Worm (Caenorhabditis elegans) whole organism, L1 larva: ENCODE data around the gene eas-1.

Experiments
- C04F5.9 ChIP-seq: sonication (generic microtip); optimal IDR thresholded peaks from 2 replicates; lab custom pipeline; 2016; ENCODE audit warnings: missing genetic modification characterization, missing compliant biosample characterization
- aly-2 ChIP-seq: fragments of 150-350 bp; optimal IDR thresholded peaks from 2 replicates; lab custom pipeline; 2014; ENCODE audit warnings: missing biosample characterization, missing genetic modification characterization
- ceh-63 ChIP-seq: fragments of 200-800 bp; sonication (Bioruptor generic); optimal IDR thresholded peaks from 2 replicates; lab custom pipeline; 2018; ENCODE audit warnings: mild to moderate bottlenecking, missing genetic modification characterization, missing compliant biosample characterization
- ceh-8 ChIP-seq: fragments of 200-800 bp; sonication (Bioruptor generic); optimal IDR thresholded peaks from 2 replicates; lab custom pipeline; 2018; ENCODE audit warnings: mild to moderate bottlenecking, missing genetic modification characterization, moderate library complexity, missing compliant biosample characterization
- dpl-1 ChIP-seq, 3 experiments: fragments of 150-350 bp in 2 of 3; sonication (generic microtip) in 1 of 3; optimal IDR thresholded peaks; 2 replicates each; lab custom pipeline; 2014 to 2017; ENCODE audit warnings: missing biosample characterization in 3 of 3, missing genetic modification characterization in 3 of 3, missing genetic modification reagents in 3 of 3
- efl-1 ChIP-seq, 4 experiments: fragments of 150-350 bp; optimal IDR thresholded peaks in 3 of 4; peaks in 1 of 4; 1 replicate in 1 of 4; 2 replicates in 3 of 4; lab custom pipeline; 2014; ENCODE audit warnings: missing biosample characterization in 2 of 4, missing genetic modification characterization in 2 of 4, missing genetic modification reagents in 2 of 4
- efl-3 ChIP-seq: fragments of 200-800 bp; sonication (Bioruptor generic); optimal IDR thresholded peaks from 2 replicates; lab custom pipeline; 2018; ENCODE audit warnings: mild to moderate bottlenecking, missing genetic modification characterization, missing compliant biosample characterization
- elt-2 ChIP-seq: sonication (generic microtip); optimal IDR thresholded peaks from 2 replicates; lab custom pipeline; 2016; ENCODE audit warnings: missing genetic modification characterization, mild to moderate bottlenecking, inconsistent platforms, missing compliant biosample characterization, missing genetic modification reagents
- elt-3 ChIP-seq, 6 experiments: fragments of 150-350 bp in 1 of 6; sonication (generic microtip); optimal IDR thresholded peaks; 2 replicates each; lab custom pipeline; 2017 to 2018; ENCODE audit warnings: missing biosample characterization in 6 of 6, missing genetic modification characterization in 6 of 6, inconsistent platforms in 1 of 6
- ets-5 ChIP-seq: fragments of 200-800 bp; sonication (Bioruptor generic); IDR thresholded peaks from 2 replicates; pipeline ENCODE4 v1.3.6; 2022; ENCODE audit warnings: missing genetic modification characterization, missing compliant biosample characterization
- fkh-10 ChIP-seq: sonication (generic microtip); optimal IDR thresholded peaks from 2 replicates; lab custom pipeline; 2017; ENCODE audit warnings: missing biosample characterization, missing genetic modification reagents, missing genetic modification characterization
- fkh-8 ChIP-seq: sonication (generic microtip); optimal IDR thresholded peaks from 2 replicates; lab custom pipeline; 2016; ENCODE audit warnings: mild to moderate bottlenecking, missing genetic modification characterization, missing compliant biosample characterization
- fos-1 ChIP-seq: fragments of 150-350 bp; optimal IDR thresholded peaks from 2 replicates; lab custom pipeline; 2014; ENCODE audit warnings: missing biosample characterization, missing genetic modification characterization
- grh-1 ChIP-seq: fragments of 200-800 bp; sonication (Bioruptor generic); IDR thresholded peaks from 2 replicates; pipeline ENCODE4 v1.3.6; 2022; ENCODE audit warnings: missing genetic modification reagents, missing genetic modification characterization, missing compliant biosample characterization
- hlh-17 ChIP-seq: fragments of 200-800 bp; sonication (Bioruptor generic); optimal IDR thresholded peaks from 2 replicates; lab custom pipeline; 2018; ENCODE audit warnings: missing genetic modification characterization, mild to moderate bottlenecking, missing compliant biosample characterization, moderate library complexity, borderline replicate concordance
- hlh-4 ChIP-seq: sonication (generic microtip); optimal IDR thresholded peaks from 2 replicates; lab custom pipeline; 2016; ENCODE audit warnings: mild to moderate bottlenecking, missing genetic modification characterization, missing compliant biosample characterization
- irx-1 ChIP-seq: sonication (generic microtip); optimal IDR thresholded peaks from 2 replicates; lab custom pipeline; 2016; ENCODE audit warnings: missing genetic modification characterization, missing compliant biosample characterization
- isw-1 ChIP-seq: fragments of 200-800 bp; sonication (Bioruptor generic); IDR thresholded peaks from 2 replicates; pipeline ENCODE4 v1.3.6; 2022; ENCODE audit warnings: missing genetic modification characterization, missing compliant biosample characterization
- lin-14 ChIP-seq: fragments of 200-800 bp; sonication (Bioruptor generic); optimal IDR thresholded peaks from 2 replicates; lab custom pipeline; 2018; ENCODE audit warnings: mild to moderate bottlenecking, missing genetic modification characterization, moderate library complexity, missing compliant biosample characterization
- lin-35 ChIP-seq, 2 experiments: fragments of 150-350 bp; optimal IDR thresholded peaks; 2 replicates each; lab custom pipeline; 2014; ENCODE audit warnings: missing biosample characterization in 2 of 2, missing genetic modification characterization in 2 of 2, missing genetic modification reagents in 2 of 2
- lir-3 ChIP-seq: sonication (generic microtip); optimal IDR thresholded peaks from 2 replicates; lab custom pipeline; 2016; ENCODE audit warnings: mild to moderate bottlenecking, missing genetic modification characterization, moderate library complexity, missing compliant biosample characterization; ENCODE audit not compliant: poor library complexity
- lsy-2 ChIP-seq, 2 experiments: fragments of 150-350 bp; optimal IDR thresholded peaks; 2 replicates each; lab custom pipeline; 2014; ENCODE audit warnings: missing biosample characterization in 2 of 2, missing genetic modification characterization in 2 of 2
- mdl-1 ChIP-seq, 2 experiments: fragments of 150-350 bp; optimal IDR thresholded peaks; 2 replicates each; lab custom pipeline; 2014 to 2017; ENCODE audit warnings: missing biosample characterization in 2 of 2, missing genetic modification characterization in 2 of 2, inconsistent platforms in 1 of 2
- mep-1 ChIP-seq: fragments of 150-350 bp; optimal IDR thresholded peaks from 2 replicates; lab custom pipeline; 2014; ENCODE audit warnings: missing biosample characterization, missing genetic modification characterization
- nhr-12 ChIP-seq: sonication (generic microtip); optimal IDR thresholded peaks from 2 replicates; lab custom pipeline; 2017; ENCODE audit warnings: missing biosample characterization, missing genetic modification characterization
- nhr-19 ChIP-seq: fragments of 200-800 bp; sonication (Bioruptor generic); conservative IDR thresholded peaks from 2 replicates; pipeline ENCODE4 v1.3.6; 2022; ENCODE audit warnings: missing genetic modification characterization, missing compliant biosample characterization
- nhr-20 ChIP-seq: sonication (generic microtip); optimal IDR thresholded peaks from 2 replicates; lab custom pipeline; 2016; ENCODE audit warnings: mild to moderate bottlenecking, missing genetic modification characterization, missing compliant biosample characterization
- nhr-237 ChIP-seq: fragments of 150-350 bp; optimal IDR thresholded peaks from 2 replicates; lab custom pipeline; 2014; ENCODE audit warnings: missing biosample characterization, missing genetic modification characterization
- nhr-28 ChIP-seq: fragments of 150-350 bp; optimal IDR thresholded peaks from 2 replicates; lab custom pipeline; 2014; ENCODE audit warnings: missing biosample characterization, missing genetic modification characterization
- nhr-47 ChIP-seq: sonication (generic microtip); optimal IDR thresholded peaks from 2 replicates; lab custom pipeline; 2016; ENCODE audit warnings: mild to moderate bottlenecking, missing genetic modification characterization, moderate library complexity, missing compliant biosample characterization
- nhr-71 ChIP-seq: sonication (generic microtip); optimal IDR thresholded peaks from 2 replicates; lab custom pipeline; 2016; ENCODE audit warnings: mild to moderate bottlenecking, missing genetic modification characterization, moderate library complexity, missing compliant biosample characterization
- nhr-84 ChIP-seq: sonication (generic microtip); optimal IDR thresholded peaks from 2 replicates; lab custom pipeline; 2017; ENCODE audit warnings: missing biosample characterization, missing genetic modification characterization
- nhr-85 ChIP-seq: sonication (generic microtip); peaks from one replicate; lab custom pipeline; 2016; ENCODE audit warnings: missing genetic modification characterization, inconsistent platforms, missing compliant biosample characterization
- nhr-90 ChIP-seq: sonication (generic microtip); optimal IDR thresholded peaks from 2 replicates; lab custom pipeline; 2016; ENCODE audit warnings: mild to moderate bottlenecking, missing genetic modification characterization, missing compliant biosample characterization; ENCODE audit not compliant: poor library complexity
- pag-3 ChIP-seq: sonication (generic microtip); optimal IDR thresholded peaks from 2 replicates; lab custom pipeline; 2017; ENCODE audit warnings: missing genetic modification characterization, mild to moderate bottlenecking, missing compliant biosample characterization, antibody characterized with exemption, borderline replicate concordance; ENCODE audit not compliant: insufficient read depth
- snu-23 ChIP-seq: sonication (generic microtip); optimal IDR thresholded peaks from 2 replicates; lab custom pipeline; 2016; ENCODE audit warnings: missing genetic modification characterization, missing compliant biosample characterization
- sox-4 ChIP-seq: sonication (generic microtip); optimal IDR thresholded peaks from 2 replicates; lab custom pipeline; 2016; ENCODE audit warnings: missing genetic modification characterization, missing compliant biosample characterization
- sptf-1 ChIP-seq: fragments of 150-350 bp; optimal IDR thresholded peaks from 2 replicates; lab custom pipeline; 2014; ENCODE audit warnings: missing biosample characterization, missing genetic modification characterization
- tbx-2 ChIP-seq: sonication (generic microtip); optimal IDR thresholded peaks from 2 replicates; lab custom pipeline; 2016; ENCODE audit warnings: missing genetic modification characterization, missing compliant biosample characterization
- unc-130 ChIP-seq: fragments of 150-350 bp; optimal IDR thresholded peaks from 2 replicates; lab custom pipeline; 2017; ENCODE audit warnings: missing biosample characterization, missing genetic modification characterization, inconsistent platforms
- unc-30 ChIP-seq: sonication (generic microtip); optimal IDR thresholded peaks from 2 replicates; lab custom pipeline; 2017; ENCODE audit warnings: missing biosample characterization, missing genetic modification characterization
- unc-62 ChIP-seq: fragments of 150-350 bp; optimal IDR thresholded peaks from 2 replicates; lab custom pipeline; 2014; ENCODE audit warnings: missing biosample characterization, missing genetic modification reagents, missing genetic modification characterization
- vab-15 ChIP-seq: sonication (generic microtip); optimal IDR thresholded peaks from 2 replicates; lab custom pipeline; 2017; ENCODE audit warnings: missing genotype, mild to moderate bottlenecking, missing genetic modification characterization, missing compliant biosample characterization
- xbp-1 ChIP-seq: sonication (generic microtip); optimal IDR thresholded peaks from 2 replicates; lab custom pipeline; 2016; ENCODE audit warnings: missing genetic modification characterization, missing compliant biosample characterization
- zip-4 ChIP-seq: fragments of 200-800 bp; sonication (Bioruptor generic); optimal IDR thresholded peaks from 2 replicates; lab custom pipeline; 2018; ENCODE audit warnings: mild to moderate bottlenecking, missing genetic modification characterization, moderate library complexity, missing compliant biosample characterization

Gene eas-1

ce11 chrII:4747697-4748096, 7.5 kb downstream of the eas-1 start:
- TF ChIP-seq fkh-8 (tag; lab: Kevin White, UChicago): no peak
- peak in 1 of 6 experiments; percentile 51 for TF ChIP-seq elt-3 (tag; optimal IDR thresholded peaks at IDR 0.05; lab: Kevin White, UChicago)
- TF ChIP-seq efl-3 (GFP tag; lab: Kevin White, UChicago): no peak
- TF ChIP-seq nhr-85 (tag; lab: Kevin White, UChicago): peak; percentile 71
- peak; percentile 8 for TF ChIP-seq lin-14
- peak; percentile 21 for TF ChIP-seq nhr-71 (tag; lab: Kevin White, UChicago)
- TF ChIP-seq efl-1 (optimal IDR thresholded peaks at IDR 0.05; lab: Kevin White, UChicago): no peak
- peak in 1 of 2 experiments; percentile 55 for TF ChIP-seq efl-1 (GFP tag; optimal IDR thresholded peaks at IDR 0.05 in 1 of 2; lab: Kevin White, UChicago)

ce11 chrII:4748374-4748773, 8.2 kb downstream of the eas-1 start:
- TF ChIP-seq efl-1 (optimal IDR thresholded peaks at IDR 0.05; lab: Kevin White, UChicago) (no peak), efl-1 (GFP tag; optimal IDR thresholded peaks at IDR 0.05 in 1 of 2; lab: Kevin White, UChicago) (peak in 1 of 2 experiments; percentile 93), lin-14 (peak; percentile 5), tbx-2 (peak; percentile 31), isw-1 (GFP tag; lab: Robert Waterston, UW) (no peak), ets-5 (no peak), elt-3 (tag; optimal IDR thresholded peaks at IDR 0.05; lab: Kevin White, UChicago) (peak in 3 of 6 experiments; percentile 27 to 65 (median 46)), nhr-28 (tag; lab: Kevin White, UChicago) (no peak), nhr-12 (tag; lab: Kevin White, UChicago) (no peak), vab-15 (no peak), nhr-84 (tag; lab: Kevin White, UChicago) (no peak), hlh-4 (no peak), lin-35 (GFP tag; optimal IDR thresholded peaks at IDR 0.05; lab: Kevin White, UChicago) (peak in 1 of 2 experiments; percentile 14), nhr-19 (GFP tag; lab: Robert Waterston, UW) (peak; percentile 41), mep-1 (peak; percentile 1), nhr-85 (tag; lab: Kevin White, UChicago) (peak; percentile 87), unc-130 (tag; lab: Kevin White, UChicago) (peak; percentile 3), sox-4 (tag; lab: Kevin White, UChicago) (no peak), nhr-20 (tag; lab: Kevin White, UChicago) (peak; percentile 61), lsy-2 (tag; optimal IDR thresholded peaks at IDR 0.05; lab: Kevin White, UChicago) (no peak), snu-23 (GFP tag; lab: Kevin White, UChicago) (peak; percentile 6), dpl-1 (GFP tag; optimal IDR thresholded peaks at IDR 0.05; lab: Kevin White, UChicago) (no peak), mdl-1 (tag; optimal IDR thresholded peaks at IDR 0.05; lab: Kevin White, UChicago) (peak in 1 of 2 experiments; percentile 48), nhr-71 (tag; lab: Kevin White, UChicago) (peak; percentile 56), xbp-1 (tag; lab: Kevin White, UChicago) (no peak), lir-3 (tag; lab: Kevin White, UChicago) (no peak), unc-30 (no peak), irx-1 (no peak), zip-4 (GFP tag; lab: Kevin White, UChicago) (no peak), hlh-17 (GFP tag; lab: Kevin White, UChicago) (no peak), C04F5.9 (tag; lab: Kevin White, UChicago) (no peak)

- TF ChIP-seq pag-3 (tag; lab: Kevin White, UChicago): no peak
- peak in 3 of 6 experiments; percentile 18 to 83 (median 35) for TF ChIP-seq elt-3 (tag; optimal IDR thresholded peaks at IDR 0.05; lab: Kevin White, UChicago)
- TF ChIP-seq nhr-47: peak; percentile 26
- TF ChIP-seq ceh-63 (GFP tag; lab: Kevin White, UChicago): no peak
- TF ChIP-seq grh-1: no peak
- no peak for TF ChIP-seq isw-1 (GFP tag; lab: Robert Waterston, UW)
- no peak for TF ChIP-seq irx-1
- no peak for TF ChIP-seq sox-4 (tag; lab: Kevin White, UChicago)
- no peak for TF ChIP-seq unc-62
- TF ChIP-seq hlh-17 (GFP tag; lab: Kevin White, UChicago): no peak
- TF ChIP-seq nhr-71 (tag; lab: Kevin White, UChicago): peak; percentile 22
- TF ChIP-seq unc-30: no peak
- no peak for TF ChIP-seq fos-1 (tag; lab: Kevin White, UChicago)
- no peak for TF ChIP-seq efl-1 (optimal IDR thresholded peaks at IDR 0.05; lab: Kevin White, UChicago)
- no peak for TF ChIP-seq efl-1 (GFP tag; optimal IDR thresholded peaks at IDR 0.05 in 1 of 2; lab: Kevin White, UChicago)
- peak; percentile 83 for TF ChIP-seq nhr-85 (tag; lab: Kevin White, UChicago)
- no peak for TF ChIP-seq lir-3 (tag; lab: Kevin White, UChicago)
- no peak for TF ChIP-seq sptf-1 (tag; lab: Kevin White, UChicago)
- TF ChIP-seq mdl-1 (tag; optimal IDR thresholded peaks at IDR 0.05; lab: Kevin White, UChicago): no peak
- no peak for TF ChIP-seq ceh-8 (GFP tag; lab: Kevin White, UChicago)
- TF ChIP-seq nhr-237 (tag; lab: Kevin White, UChicago): no peak
- peak; percentile 56 for TF ChIP-seq nhr-90
- no peak for TF ChIP-seq tbx-2
- no peak for TF ChIP-seq elt-2
- TF ChIP-seq aly-2 (tag; lab: Kevin White, UChicago): no peak
- TF ChIP-seq fkh-10 (GFP tag; lab: Kevin White, UChicago): no peak
- TF ChIP-seq lsy-2 (tag; optimal IDR thresholded peaks at IDR 0.05; lab: Kevin White, UChicago): peak in 1 of 2 experiments; percentile 58
These were observed 9.4 kb downstream of the eas-1 start, which contains the start of gene F41C3.2 for ce11 chrII:4749581-4749980. F41C3.2 (plus strand) TSS chrII:4749968.
